Worm (Caenorhabditis elegans): ENCODE data around the gene C27D6.1.

C27D6.1 gene

DNA sequence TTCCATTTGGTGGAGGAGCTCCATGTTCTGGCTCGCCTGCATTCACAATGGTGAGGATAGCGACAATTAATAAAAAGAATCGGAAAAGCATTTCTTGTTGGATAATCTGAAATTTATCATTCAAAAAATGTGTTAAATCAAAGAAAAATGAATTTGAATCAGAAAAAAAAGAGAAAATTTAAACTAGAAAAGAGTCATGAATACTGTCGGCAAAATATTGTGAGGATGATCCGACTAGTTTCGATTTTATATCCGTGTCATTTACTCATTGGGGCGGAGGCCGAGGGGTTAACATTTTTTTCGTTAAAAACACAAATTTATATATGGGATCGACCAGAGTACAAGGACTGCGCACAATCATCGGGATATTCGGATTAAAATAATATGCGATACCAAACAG lies 5.4 kb downstream of the C27D6.1 start, which contains the start of gene C27D6.12:
Gene C27D6.12 (minus strand): TSS at position 101 of the 400 bp plus-strand sequence.
- no peak for TF ChIP-seq tab-1 (GFP tag; IDR thresholded peaks at IDR 0.05)
- no peak for TF ChIP-seq cog-1 (tag; optimal IDR thresholded peaks at IDR 0.05)
- TF ChIP-seq ztf-23 (GFP tag; IDR thresholded peaks at IDR 0.05): no peak
- no peak for TF ChIP-seq T22C8.4 (GFP tag; IDR thresholded peaks at IDR 0.05)
- no peak for TF ChIP-seq klf-2 (GFP tag; conservative IDR thresholded peaks at IDR 0.05)
- no peak for TF ChIP-seq flt-1 (GFP tag; IDR thresholded peaks at IDR 0.05)

- TF ChIP-seq ztf-23 (GFP tag; IDR thresholded peaks at IDR 0.05) (no peak), med-1 (GFP tag; optimal IDR thresholded peaks at IDR 0.05; ENCODE audit: insufficient read depth) (no peak), ref-1 (GFP tag; conservative IDR thresholded peaks at IDR 0.05) (no peak), tab-1 (GFP tag; IDR thresholded peaks at IDR 0.05) (no peak), klf-2 (GFP tag; conservative IDR thresholded peaks at IDR 0.05) (no peak), cog-1 (tag; optimal IDR thresholded peaks at IDR 0.05) (no peak)
Observed at ce11 chrII:5178609-5179008, 6.1 kb downstream of the C27D6.1 start.

DNA sequence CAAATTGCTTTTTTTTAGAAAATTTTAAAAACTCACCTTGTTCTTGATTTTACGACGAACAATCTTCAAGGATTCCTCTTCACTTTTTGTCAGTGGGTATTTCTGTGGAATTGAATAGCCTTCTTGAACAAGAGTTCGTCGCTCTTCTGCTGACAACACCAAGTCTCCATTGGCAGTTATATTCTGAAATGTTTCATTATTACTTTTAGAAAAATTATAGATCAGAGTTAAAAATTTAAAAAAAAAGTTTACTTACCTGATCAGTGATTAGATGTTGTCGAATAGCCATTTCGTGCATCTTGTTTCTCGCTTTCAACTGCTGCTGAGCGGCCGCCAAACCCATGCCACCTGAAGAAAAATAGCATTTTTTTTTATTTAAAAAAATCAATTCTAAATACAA lies 7.7 kb downstream of the C27D6.1 start:
- no peak for TF ChIP-seq flt-1 (GFP tag; IDR thresholded peaks at IDR 0.05)

ce11 chrII:5181497-5181896 lies 8.9 kb downstream of the C27D6.1 start:
- TF ChIP-seq ref-1 (GFP tag; conservative IDR thresholded peaks at IDR 0.05) (no peak), flt-1 (GFP tag; IDR thresholded peaks at IDR 0.05) (peak; percentile 68; the same call in 1 of the 2 replicates), med-1 (GFP tag; optimal IDR thresholded peaks at IDR 0.05; ENCODE audit: insufficient read depth) (peak; percentile 10), cog-1 (tag; optimal IDR thresholded peaks at IDR 0.05) (peak; percentile 53)

ce11 chrII:5182451-5182850 lies 9.9 kb downstream of the C27D6.1 start:
- no peak for TF ChIP-seq ztf-29 (GFP tag; IDR thresholded peaks at IDR 0.05)
- TF ChIP-seq ref-1 (GFP tag; conservative IDR thresholded peaks at IDR 0.05): no peak
- no peak for TF ChIP-seq klf-2 (GFP tag; conservative IDR thresholded peaks at IDR 0.05)
- no peak for TF ChIP-seq cog-1 (tag; optimal IDR thresholded peaks at IDR 0.05)
- no peak for TF ChIP-seq tab-1 (GFP tag; IDR thresholded peaks at IDR 0.05)
- no peak for TF ChIP-seq T22C8.4 (GFP tag; IDR thresholded peaks at IDR 0.05)
- no peak for TF ChIP-seq ztf-23 (GFP tag; IDR thresholded peaks at IDR 0.05)
- no peak; the same call in 1 of the 2 replicates for TF ChIP-seq flt-1 (GFP tag; IDR thresholded peaks at IDR 0.05)
- TF ChIP-seq med-1 (GFP tag; optimal IDR thresholded peaks at IDR 0.05; ENCODE audit: insufficient read depth): no peak

DNA sequence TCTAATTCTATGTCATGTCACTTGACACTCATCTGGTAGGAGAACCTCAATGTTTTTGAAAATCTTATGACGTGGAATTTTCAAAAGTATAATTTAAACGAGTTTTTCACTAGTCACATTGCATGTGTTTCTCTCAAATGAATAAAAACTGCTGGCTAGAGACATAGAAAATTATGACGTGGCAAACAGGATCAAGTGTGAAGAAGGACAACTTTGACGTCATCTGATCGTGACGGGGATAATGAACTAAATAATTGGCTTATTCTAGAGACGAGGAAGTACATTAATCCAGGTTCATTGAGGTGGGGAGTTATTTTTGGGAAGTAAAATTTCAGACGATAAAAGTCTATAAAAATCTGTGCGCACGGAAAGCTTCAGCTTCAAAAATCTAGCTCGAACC lies 10.7 kb downstream of the C27D6.1 start:
- TF ChIP-seq ztf-23 (GFP tag; IDR thresholded peaks at IDR 0.05) (no peak), med-1 (GFP tag; optimal IDR thresholded peaks at IDR 0.05; ENCODE audit: insufficient read depth) (no peak), ztf-29 (GFP tag; IDR thresholded peaks at IDR 0.05) (no peak)

- TF ChIP-seq med-1 (GFP tag; optimal IDR thresholded peaks at IDR 0.05; ENCODE audit: insufficient read depth) (no peak), cog-1 (tag; optimal IDR thresholded peaks at IDR 0.05) (no peak), tab-1 (GFP tag; IDR thresholded peaks at IDR 0.05) (no peak), flt-1 (GFP tag; IDR thresholded peaks at IDR 0.05) (no peak), ref-1 (GFP tag; conservative IDR thresholded peaks at IDR 0.05) (no peak), ztf-23 (GFP tag; IDR thresholded peaks at IDR 0.05) (no peak), klf-2 (GFP tag; conservative IDR thresholded peaks at IDR 0.05) (no peak), ztf-29 (GFP tag; IDR thresholded peaks at IDR 0.05) (no peak)
Observed at ce11 chrII:5184661-5185545, 12.4 kb downstream of the C27D6.1 start.

DNA sequence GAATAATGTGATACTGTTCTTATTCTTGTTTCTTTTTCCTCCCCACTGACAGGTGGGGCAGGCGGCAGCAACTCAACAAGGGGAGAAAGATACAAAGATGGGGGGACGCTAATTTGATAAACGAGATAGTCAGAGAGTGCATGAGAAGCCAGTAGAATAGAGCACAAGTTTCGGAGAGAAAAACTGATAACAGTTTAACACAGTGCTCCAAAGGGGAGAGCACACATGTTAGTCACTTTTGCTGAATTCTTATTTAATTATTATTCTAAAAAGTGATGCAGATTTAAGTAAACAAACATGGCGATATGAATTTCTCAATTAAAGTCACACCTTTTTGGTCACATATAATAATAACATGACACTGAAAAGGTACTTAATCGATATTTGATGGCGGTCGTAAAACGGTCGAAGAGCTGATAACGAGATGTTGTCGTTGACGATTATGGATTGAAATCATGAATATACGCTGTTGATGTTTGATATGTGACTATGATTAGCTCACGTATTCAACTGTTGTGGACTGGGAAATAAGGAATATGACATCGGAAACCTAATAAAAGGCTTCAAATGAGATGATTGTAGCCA lies 13.5 kb downstream of the C27D6.1 start:
- TF ChIP-seq med-1 (GFP tag; optimal IDR thresholded peaks at IDR 0.05; ENCODE audit: insufficient read depth) (no peak), ztf-23 (GFP tag; IDR thresholded peaks at IDR 0.05) (no peak), flt-1 (GFP tag; IDR thresholded peaks at IDR 0.05) (no peak), ref-1 (GFP tag; conservative IDR thresholded peaks at IDR 0.05) (no peak), T22C8.4 (GFP tag; IDR thresholded peaks at IDR 0.05) (no peak), ztf-29 (GFP tag; IDR thresholded peaks at IDR 0.05) (no peak)

DNA sequence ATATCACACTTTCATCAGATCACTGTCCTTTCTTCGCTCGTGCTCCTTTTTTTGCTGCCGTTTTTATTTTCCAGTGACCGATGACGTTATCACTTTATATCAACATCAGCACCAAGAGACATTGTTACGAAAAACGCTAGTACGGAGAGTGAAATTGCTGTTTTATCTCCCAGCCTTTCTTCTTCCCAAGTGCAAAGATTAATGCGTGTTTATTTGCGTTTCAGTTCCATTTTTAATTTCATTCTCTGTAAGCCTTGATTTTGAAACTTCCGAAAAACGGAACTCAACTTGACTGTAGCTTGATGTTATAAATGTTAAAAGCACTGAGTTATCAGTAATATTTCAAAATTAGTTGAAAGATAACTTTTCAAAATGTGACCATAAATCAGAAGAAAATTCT lies 14.3 kb downstream of the C27D6.1 start:
- no peak for TF ChIP-seq ztf-29 (GFP tag; IDR thresholded peaks at IDR 0.05)
- no peak for TF ChIP-seq ztf-23 (GFP tag; IDR thresholded peaks at IDR 0.05)
- TF ChIP-seq cog-1 (tag; optimal IDR thresholded peaks at IDR 0.05): no peak
- TF ChIP-seq med-1 (GFP tag; optimal IDR thresholded peaks at IDR 0.05; ENCODE audit: insufficient read depth): no peak
- no peak for TF ChIP-seq flt-1 (GFP tag; IDR thresholded peaks at IDR 0.05)
- TF ChIP-seq klf-2 (GFP tag; conservative IDR thresholded peaks at IDR 0.05): no peak
- no peak for TF ChIP-seq tab-1 (GFP tag; IDR thresholded peaks at IDR 0.05)
- no peak for TF ChIP-seq T22C8.4 (GFP tag; IDR thresholded peaks at IDR 0.05)
- TF ChIP-seq ref-1 (GFP tag; conservative IDR thresholded peaks at IDR 0.05): no peak

DNA sequence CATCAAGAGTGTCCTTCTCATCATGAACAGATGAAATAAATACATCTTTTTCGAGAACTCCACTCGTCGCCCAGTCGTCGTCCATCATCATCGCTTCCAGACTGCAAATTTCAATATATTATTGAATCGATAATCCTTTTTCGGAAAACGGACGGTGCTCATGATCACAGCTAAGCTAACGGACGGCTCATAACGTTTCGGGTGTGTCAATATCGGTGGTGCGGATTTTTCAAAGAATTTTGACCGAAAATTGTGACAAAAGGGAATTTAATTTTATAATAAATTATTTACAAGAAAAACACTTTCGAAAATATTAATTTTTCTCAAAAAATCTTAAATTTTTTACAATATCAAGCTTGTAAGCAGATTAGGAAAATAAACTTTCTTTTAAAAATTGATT lies 14.9 kb downstream of the C27D6.1 start, which contains the start of gene crh-2:
Gene crh-2 (minus strand): TSS at position 101 of the 400 bp plus-strand sequence.
- no peak for TF ChIP-seq flt-1 (GFP tag; IDR thresholded peaks at IDR 0.05)
- TF ChIP-seq klf-2 (GFP tag; conservative IDR thresholded peaks at IDR 0.05): no peak
- no peak for TF ChIP-seq med-1 (GFP tag; optimal IDR thresholded peaks at IDR 0.05; ENCODE audit: insufficient read depth)
- no peak for TF ChIP-seq ref-1 (GFP tag; conservative IDR thresholded peaks at IDR 0.05)
- no peak for TF ChIP-seq ztf-23 (GFP tag; IDR thresholded peaks at IDR 0.05)
- no peak for TF ChIP-seq tab-1 (GFP tag; IDR thresholded peaks at IDR 0.05)
- no peak for TF ChIP-seq T22C8.4 (GFP tag; IDR thresholded peaks at IDR 0.05)
- no peak for TF ChIP-seq cog-1 (tag; optimal IDR thresholded peaks at IDR 0.05)
- no peak for TF ChIP-seq ztf-29 (GFP tag; IDR thresholded peaks at IDR 0.05)
